Fruit fly (Drosophila melanogaster) whole organism, embryonic: ENCODE measurements around the gene LpR1.

Source experiments
- CG11398 ChIP-seq: fragments of 200-800 bp; sonication (Bioruptor generic); optimal IDR thresholded peaks from 2 replicates; lab custom pipeline; 2016; ENCODE audit warnings: missing biosample characterization, missing genetic modification characterization
- CG11696 ChIP-seq: fragments of 200-800 bp; sonication (Bioruptor generic); IDR thresholded peaks from 2 replicates; pipeline ENCODE4 v1.3.6; 2022; ENCODE audit warnings: missing biosample characterization, missing genetic modification characterization
- CG12071 ChIP-seq: fragments of 200-800 bp; sonication (Bioruptor generic); optimal IDR thresholded peaks from 3 replicates; lab custom pipeline; 2018; ENCODE audit warnings: missing biosample characterization, mild to moderate bottlenecking, missing genetic modification characterization
- CG13123 ChIP-seq: fragments of 200-800 bp; sonication (Bioruptor generic); optimal IDR thresholded peaks from 2 replicates; lab custom pipeline; 2016; ENCODE audit warnings: missing biosample characterization, missing genetic modification characterization
- CG13624 ChIP-seq: fragments of 200-800 bp; sonication (Bioruptor generic); optimal IDR thresholded peaks from 2 replicates; lab custom pipeline; 2016; ENCODE audit warnings: missing biosample characterization, missing genetic modification characterization
- CG13775 ChIP-seq: fragments of 200-800 bp; sonication (Bioruptor generic); optimal IDR thresholded peaks from 3 replicates; lab custom pipeline; 2017; ENCODE audit warnings: missing biosample characterization, mild to moderate bottlenecking, missing genetic modification characterization
- CG14965 ChIP-seq: fragments of 200-800 bp; sonication (Bioruptor generic); optimal IDR thresholded peaks from 2 replicates; lab custom pipeline; 2016; ENCODE audit warnings: missing biosample characterization, missing genetic modification characterization, borderline replicate concordance
- CG15514 ChIP-seq: fragments of 200-800 bp; sonication (Bioruptor generic); optimal IDR thresholded peaks from 3 replicates; lab custom pipeline; 2017; ENCODE audit warnings: missing biosample characterization, missing genetic modification characterization, mild to moderate bottlenecking, moderate library complexity, missing genetic modification reagents
- CG16863 ChIP-seq: fragments of 200-800 bp; sonication (Bioruptor generic); optimal IDR thresholded peaks from 3 replicates; lab custom pipeline; 2016; ENCODE audit warnings: missing biosample characterization, missing genetic modification characterization
- CG1832 ChIP-seq: fragments of 200-800 bp; sonication (Bioruptor generic); optimal IDR thresholded peaks from 2 replicates; lab custom pipeline; 2017; ENCODE audit warnings: missing biosample characterization, mild to moderate bottlenecking, missing genetic modification characterization, inconsistent platforms
- CG18619 ChIP-seq: fragments of 200-800 bp; sonication (Bioruptor generic); optimal IDR thresholded peaks from 3 replicates; lab custom pipeline; 2017; ENCODE audit warnings: missing biosample characterization, mild to moderate bottlenecking, missing genetic modification characterization
- CG2889 ChIP-seq: fragments of 200-800 bp; sonication (Bioruptor generic); IDR thresholded peaks from 3 replicates; pipeline ENCODE4 v1.3.6; 2022; ENCODE audit warnings: missing biosample characterization, missing genetic modification characterization
- CG31388 ChIP-seq: fragments of 200-800 bp; sonication (Bioruptor generic); optimal IDR thresholded peaks from 2 replicates; lab custom pipeline; 2016; ENCODE audit warnings: missing biosample characterization, missing genetic modification characterization
- CG32532 ChIP-seq: fragments of 200-800 bp; sonication (Bioruptor generic); IDR thresholded peaks from 2 replicates; pipeline ENCODE4 v1.3.6; 2022; ENCODE audit warnings: missing biosample characterization, missing genetic modification characterization
- CG4854 ChIP-seq: fragments of 200-800 bp; sonication (Bioruptor generic); optimal IDR thresholded peaks from 2 replicates; lab custom pipeline; 2016; ENCODE audit warnings: missing biosample characterization, missing genetic modification characterization, inconsistent platforms
- CG6683 ChIP-seq: fragments of 200-800 bp; sonication (Bioruptor generic); optimal IDR thresholded peaks from 2 replicates; lab custom pipeline; 2017; ENCODE audit warnings: missing biosample characterization, mild to moderate bottlenecking, missing genetic modification characterization, missing genetic modification reagents
- CG7928 ChIP-seq: fragments of 200-800 bp; sonication (Bioruptor generic); optimal IDR thresholded peaks from 2 replicates; lab custom pipeline; 2017; ENCODE audit warnings: missing biosample characterization, mild to moderate bottlenecking, missing genetic modification characterization
- CG8089 ChIP-seq: fragments of 200-800 bp; sonication (Bioruptor generic); optimal IDR thresholded peaks from 3 replicates; lab custom pipeline; 2016; ENCODE audit warnings: missing biosample characterization, missing genetic modification characterization
- CG8290 ChIP-seq, 3 experiments: fragments of 200-800 bp; sonication (Bioruptor generic); optimal IDR thresholded peaks; 2 replicates each; lab custom pipeline; 2016 to 2019; ENCODE audit warnings: missing biosample characterization in 3 of 3, missing genetic modification characterization in 3 of 3, mild to moderate bottlenecking in 2 of 3, moderate library complexity in 1 of 3
- D19A ChIP-seq: fragments of 200-800 bp; optimal IDR thresholded peaks from 3 replicates; lab custom pipeline; 2019; ENCODE audit warnings: missing biosample characterization, mild to moderate bottlenecking, missing genetic modification characterization, moderate library complexity
- D19B ChIP-seq: fragments of 200-800 bp; sonication (Bioruptor generic); optimal IDR thresholded peaks from 2 replicates; lab custom pipeline; 2017; ENCODE audit warnings: missing biosample characterization, mild to moderate bottlenecking, missing genetic modification characterization
- Dbx ChIP-seq: fragments of 200-800 bp; sonication (Bioruptor generic); IDR thresholded peaks from 3 replicates; pipeline ENCODE4 v1.3.6; 2022; ENCODE audit warnings: missing biosample characterization, missing genetic modification characterization
- E2f1 ChIP-seq: fragments of 200-800 bp; sonication (Bioruptor generic); IDR thresholded peaks from 2 replicates; pipeline ENCODE4 v1.3.6; 2022; ENCODE audit warnings: missing biosample characterization, missing genetic modification characterization
- GATAe ChIP-seq: fragments of 200-800 bp; sonication (Bioruptor generic); conservative IDR thresholded peaks from 2 replicates; pipeline ENCODE4 v1.3.6; 2022; ENCODE audit warnings: missing biosample characterization, missing genetic modification characterization
- Hmr ChIP-seq: fragments of 200-800 bp; sonication (Bioruptor generic); optimal IDR thresholded peaks from 3 replicates; lab custom pipeline; 2017; ENCODE audit warnings: mild to moderate bottlenecking, missing biosample characterization, missing genetic modification reagents, missing genetic modification characterization
- Hr3 ChIP-seq: fragments of 200-800 bp; sonication (Bioruptor generic); optimal IDR thresholded peaks from 3 replicates; lab custom pipeline; 2016; ENCODE audit warnings: missing biosample characterization, missing genetic modification characterization
- Hr78 ChIP-seq, 2 experiments: fragments of 200-800 bp in 1 of 2; fragments of >200 bp in 1 of 2; sonication (Bioruptor generic) in 1 of 2; optimal IDR thresholded peaks; 2 replicates each; lab custom pipeline; 2017 to 2019; ENCODE audit warnings: missing biosample characterization in 2 of 2, missing genetic modification characterization in 2 of 2, mild to moderate bottlenecking in 1 of 2, moderate library complexity in 1 of 2
- Oaz ChIP-seq: fragments of 200-800 bp; sonication (Bioruptor generic); IDR thresholded peaks from 2 replicates; pipeline ENCODE4 v1.3.6; 2022; ENCODE audit warnings: missing biosample characterization, missing genetic modification characterization
- Ravus ChIP-seq: fragments of 200-800 bp; sonication (Bioruptor generic); IDR thresholded peaks from 2 replicates; pipeline ENCODE4 v1.3.6; 2022; ENCODE audit warnings: missing biosample characterization, missing genetic modification characterization
- Ssrp ChIP-seq: fragments of 200-800 bp; sonication (Bioruptor generic); optimal IDR thresholded peaks from 2 replicates; lab custom pipeline; 2018; ENCODE audit warnings: missing biosample characterization, mild to moderate bottlenecking, missing genetic modification characterization, moderate library complexity
- ash1 ChIP-seq: fragments of 200-800 bp; sonication (Bioruptor generic); optimal IDR thresholded peaks from 2 replicates; lab custom pipeline; 2018; ENCODE audit warnings: missing biosample characterization, mild to moderate bottlenecking, missing genetic modification characterization
- az2 ChIP-seq: fragments of 200-800 bp; sonication (Bioruptor generic); optimal IDR thresholded peaks from 3 replicates; lab custom pipeline; 2016; ENCODE audit warnings: missing biosample characterization, missing genetic modification characterization
- br ChIP-seq: fragments of >200 bp; optimal IDR thresholded peaks from 2 replicates; lab custom pipeline; 2017
- da ChIP-seq: fragments of 200-800 bp; sonication (Bioruptor generic); optimal IDR thresholded peaks from 2 replicates; lab custom pipeline; 2016; ENCODE audit warnings: missing biosample characterization, missing genetic modification characterization
- esg ChIP-seq: fragments of 200-800 bp; sonication (Bioruptor generic); conservative IDR thresholded peaks from 2 replicates; pipeline ENCODE4 v1.3.6; 2022; ENCODE audit warnings: missing biosample characterization, missing genetic modification characterization
- eve ChIP-seq, 2 experiments: fragments of >200 bp; optimal IDR thresholded peaks; 2 replicates each; lab custom pipeline; 2017; ENCODE audit warnings: missing biosample characterization in 2 of 2, missing genetic modification characterization in 2 of 2
- exex ChIP-seq: fragments of 200-800 bp; sonication (Bioruptor generic); optimal IDR thresholded peaks from 4 replicates; lab custom pipeline; 2018; ENCODE audit warnings: missing biosample characterization, mild to moderate bottlenecking, missing genetic modification characterization, moderate library complexity
- gro ChIP-seq: fragments of 200-800 bp; sonication (Bioruptor generic); optimal IDR thresholded peaks from 2 replicates; lab custom pipeline; 2016; ENCODE audit warnings: missing biosample characterization, missing genetic modification characterization
- hkb ChIP-seq, 2 experiments: fragments of 200-800 bp in 1 of 2; fragments of >200 bp in 1 of 2; sonication (Bioruptor generic) in 1 of 2; IDR thresholded peaks in 1 of 2; optimal IDR thresholded peaks in 1 of 2; 2 replicates each; pipeline versions ENCODE4 v1.3.6 to Lab custom; 2017 to 2022; ENCODE audit warnings: missing biosample characterization in 1 of 2, missing genetic modification characterization in 1 of 2
- klu ChIP-seq: fragments of 200-800 bp; sonication (Bioruptor generic); IDR thresholded peaks from 2 replicates; pipeline ENCODE4 v1.3.6; 2022; ENCODE audit warnings: missing biosample characterization, missing genetic modification characterization
- mam ChIP-seq: fragments of 200-800 bp; sonication (Bioruptor generic); optimal IDR thresholded peaks from 3 replicates; lab custom pipeline; 2016; ENCODE audit warnings: missing biosample characterization, missing genetic modification characterization
- nerfin-1 ChIP-seq: fragments of 200-800 bp; sonication (Bioruptor generic); optimal IDR thresholded peaks from 3 replicates; lab custom pipeline; 2019; ENCODE audit warnings: missing biosample characterization, mild to moderate bottlenecking, missing genetic modification characterization, moderate library complexity
- oc ChIP-seq: fragments of 200-800 bp; sonication (Bioruptor generic); optimal IDR thresholded peaks from 2 replicates; lab custom pipeline; 2018; ENCODE audit warnings: missing biosample characterization, mild to moderate bottlenecking, missing genetic modification characterization, moderate library complexity
- pho ChIP-seq: fragments of 200-800 bp; sonication (Bioruptor generic); optimal IDR thresholded peaks from 2 replicates; lab custom pipeline; 2016; ENCODE audit warnings: missing biosample characterization, missing genetic modification characterization
- ranshi ChIP-seq: fragments of 200-800 bp; sonication (Bioruptor generic); IDR thresholded peaks from 2 replicates; pipeline ENCODE4 v1.3.6; 2022; ENCODE audit warnings: missing biosample characterization, missing genetic modification characterization
- sd ChIP-seq: fragments of 200-800 bp; sonication (Bioruptor generic); optimal IDR thresholded peaks from 3 replicates; lab custom pipeline; 2018; ENCODE audit warnings: missing biosample characterization, mild to moderate bottlenecking, missing genetic modification characterization, moderate library complexity
- stc ChIP-seq: fragments of 200-800 bp; sonication (Bioruptor generic); IDR thresholded peaks from 2 replicates; pipeline ENCODE4 v1.3.6; 2022; ENCODE audit warnings: missing biosample characterization, missing genetic modification characterization
- tap ChIP-seq: fragments of 200-800 bp; optimal IDR thresholded peaks from 3 replicates; lab custom pipeline; 2019; ENCODE audit warnings: missing biosample characterization, mild to moderate bottlenecking, missing genetic modification characterization, moderate library complexity
- tup ChIP-seq: fragments of 200-800 bp; sonication (Bioruptor generic); optimal IDR thresholded peaks from 2 replicates; lab custom pipeline; 2016; ENCODE audit warnings: missing biosample characterization, mild to moderate bottlenecking, missing genetic modification characterization, moderate library complexity
- usp ChIP-seq: fragments of >200 bp; optimal IDR thresholded peaks from 2 replicates; lab custom pipeline; 2017; ENCODE audit warnings: missing biosample characterization, missing genetic modification characterization
- z ChIP-seq: fragments of 200-800 bp; sonication (Bioruptor generic); IDR thresholded peaks from 3 replicates; pipeline ENCODE4 v1.3.6; 2022; ENCODE audit warnings: missing biosample characterization, missing genetic modification characterization

LpR1 gene

DNA sequence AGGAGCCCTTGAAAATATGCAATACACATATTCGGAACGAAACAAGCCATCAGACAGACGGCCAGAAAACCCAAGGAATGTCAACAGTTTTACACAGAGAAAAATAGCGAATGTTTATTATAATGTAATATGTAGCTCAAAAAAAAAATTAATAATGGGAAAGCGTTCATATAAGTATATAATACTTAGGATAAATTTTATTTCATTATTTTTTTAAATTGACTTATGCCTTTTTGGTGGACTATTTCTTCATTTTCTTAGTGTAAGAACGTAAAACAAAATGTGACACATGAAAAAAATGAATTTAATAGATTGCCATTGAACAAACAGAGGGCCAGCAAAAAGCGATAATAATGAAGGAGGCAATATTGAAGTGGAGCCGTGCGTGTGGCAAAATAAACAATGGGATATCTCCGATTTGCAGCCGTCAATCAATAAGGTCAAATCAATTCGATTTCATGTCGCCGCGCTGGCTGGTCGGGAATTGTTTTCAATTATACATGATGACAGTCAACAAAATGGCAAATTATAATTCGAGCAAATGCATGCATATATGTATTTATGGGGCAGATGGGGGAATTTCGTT is 8.0 kb downstream of the LpR1 start (continued):
- TF ChIP-seq CG6683 (GFP tag; lab: Kevin White, UChicago), result no peak
- no peak for TF ChIP-seq ash1 (GFP tag; lab: Kevin White, UChicago)
- TF ChIP-seq da (GFP tag; lab: Kevin White, UChicago), result no peak
- TF ChIP-seq exex (tag; lab: Kevin White, UChicago), result peak; percentile 30
- TF ChIP-seq usp (GFP tag; lab: Kevin White, UChicago), result no peak
- TF ChIP-seq gro, result no peak
- no peak for TF ChIP-seq CG8290 (GFP tag; optimal IDR thresholded peaks at IDR 0.05; lab: Kevin White, UChicago)
- TF ChIP-seq CG8290 (tag; optimal IDR thresholded peaks at IDR 0.05; lab: Kevin White, UChicago), result no peak
- no peak for TF ChIP-seq nerfin-1 (tag; lab: Kevin White, UChicago)
- no peak for TF ChIP-seq Hr78 (GFP tag; optimal IDR thresholded peaks at IDR 0.05; lab: Kevin White, UChicago)
- TF ChIP-seq CG15514 (GFP tag; lab: Kevin White, UChicago), result no peak
- no peak for TF ChIP-seq D19A
- TF ChIP-seq CG1832, result no peak
- no peak for TF ChIP-seq hkb (optimal IDR thresholded peaks at IDR 0.05; lab: Kevin White, UChicago)
- TF ChIP-seq hkb (GFP tag; IDR thresholded peaks at IDR 0.05; lab: Robert Waterston, UW), result no peak
- TF ChIP-seq CG32532 (GFP tag; lab: Robert Waterston, UW), result peak; percentile 59; the same call in 1 of the 2 replicates
- TF ChIP-seq br (lab: Kevin White, UChicago), result no peak
- no peak for TF ChIP-seq pho
- TF ChIP-seq Ravus (GFP tag; lab: Robert Waterston, UW), result no peak
- TF ChIP-seq Ssrp (tag; lab: Kevin White, UChicago), result no peak
- TF ChIP-seq CG13624 (GFP tag; lab: Kevin White, UChicago), result no peak
- TF ChIP-seq Dbx (GFP tag; lab: Robert Waterston, UW), result no peak
- TF ChIP-seq mam (GFP tag; lab: Kevin White, UChicago), result no peak
- TF ChIP-seq ranshi, result no peak
- TF ChIP-seq az2, result no peak
- TF ChIP-seq CG12071 (GFP tag; lab: Kevin White, UChicago), result no peak
- TF ChIP-seq D19B (GFP tag; lab: Kevin White, UChicago), result no peak
- no peak for TF ChIP-seq Hr3 (GFP tag; lab: Kevin White, UChicago)
- TF ChIP-seq klu, result no peak
- no peak for TF ChIP-seq z
- TF ChIP-seq CG18619 (GFP tag; lab: Kevin White, UChicago), result no peak
- no peak for TF ChIP-seq CG13775 (GFP tag; lab: Kevin White, UChicago)
- TF ChIP-seq tup (GFP tag; lab: Kevin White, UChicago), result no peak
- TF ChIP-seq CG11696 (GFP tag; lab: Robert Waterston, UW), result no peak
- 0 out of 2 replicates have a peak, but pooled peaks have one; percentile 30 for TF ChIP-seq GATAe (GFP tag; lab: Robert Waterston, UW)
- no peak for TF ChIP-seq CG2889 (GFP tag; lab: Robert Waterston, UW)
- TF ChIP-seq CG4854 (GFP tag; lab: Kevin White, UChicago), result no peak
- no peak for TF ChIP-seq CG7928
- TF ChIP-seq Oaz (GFP tag; lab: Robert Waterston, UW), result no peak
- no peak for TF ChIP-seq CG31388 (GFP tag; lab: Kevin White, UChicago)
- TF ChIP-seq CG14965 (GFP tag; lab: Kevin White, UChicago), result no peak
- TF ChIP-seq sd, result no peak
- TF ChIP-seq oc (tag; lab: Kevin White, UChicago), result no peak
- TF ChIP-seq eve (GFP tag; optimal IDR thresholded peaks at IDR 0.05; lab: Kevin White, UChicago), result no peak
- no peak for TF ChIP-seq CG11398 (GFP tag; lab: Kevin White, UChicago)
- TF ChIP-seq CG13123 (GFP tag; lab: Kevin White, UChicago), result no peak
- TF ChIP-seq CG8089 (GFP tag; lab: Kevin White, UChicago), result no peak
- no peak for TF ChIP-seq Hmr (GFP tag; lab: Kevin White, UChicago)
- TF ChIP-seq E2f1 (GFP tag; lab: Robert Waterston, UW), result no peak
- 0 out of 2 replicates have a peak, but pooled peaks have one; percentile 26 for TF ChIP-seq esg (GFP tag; lab: Robert Waterston, UW)
- peak; percentile 34; the same call in 1 of the 2 replicates for TF ChIP-seq stc (GFP tag; lab: Robert Waterston, UW)
- no peak for TF ChIP-seq CG16863 (GFP tag; lab: Kevin White, UChicago)
- TF ChIP-seq tap (tag; lab: Kevin White, UChicago), result no peak
